Fruit fly (Drosophila melanogaster): ENCODE measurements around the gene CG6125.

CG6125 gene

dm6 chr3R:15408131-15408731 lies 1.4 kb upstream of the CG6125 start, which contains the start of gene Atx2 (continued):
- TF ChIP-seq Hsf (GFP tag; optimal IDR thresholded peaks at IDR 0.05) (peak; percentile 16), shn (GFP tag; optimal IDR thresholded peaks at IDR 0.05) (peak; percentile 23), Tbp (GFP tag; optimal IDR thresholded peaks at IDR 0.05) (no peak), B-H2 (GFP tag; optimal IDR thresholded peaks at IDR 0.05) (no peak), Mes4 (GFP tag; optimal IDR thresholded peaks at IDR 0.05) (no peak), scrt (GFP tag; optimal IDR thresholded peaks at IDR 0.05) (no peak), luna (GFP tag; optimal IDR thresholded peaks at IDR 0.05) (peak; percentile 31), CG30020 (tag; optimal IDR thresholded peaks at IDR 0.05) (peak; percentile 27), CG7928 (GFP tag; optimal IDR thresholded peaks at IDR 0.05) (no peak), Lim3 (GFP tag; IDR thresholded peaks at IDR 0.05) (no peak), pfk (GFP tag; optimal IDR thresholded peaks at IDR 0.05) (no peak), wdn (GFP tag; IDR thresholded peaks at IDR 0.05) (peak; percentile 24; the same call in 1 of the 2 replicates), CG10979 (tag; optimal IDR thresholded peaks at IDR 0.05) (peak; percentile 2), CG12659 (GFP tag; optimal IDR thresholded peaks at IDR 0.05) (peak; percentile 78), fd3F (GFP tag; optimal IDR thresholded peaks at IDR 0.05) (no peak), CG17359 (tag; optimal IDR thresholded peaks at IDR 0.05) (peak; percentile 18), CG10209 (GFP tag; optimal IDR thresholded peaks at IDR 0.05) (peak; percentile 26), CG11723 (GFP tag; optimal IDR thresholded peaks at IDR 0.05) (no peak), CG4404 (GFP tag; IDR thresholded peaks at IDR 0.05) (no peak; the same call in 1 of the 2 replicates), CG34224 (GFP tag; IDR thresholded peaks at IDR 0.05; ENCODE audit: partially characterized antibody) (peak; percentile 93), CG17912 (GFP tag; optimal IDR thresholded peaks at IDR 0.05) (no peak), Lhr (GFP tag; optimal IDR thresholded peaks at IDR 0.05) (peak; percentile 49), nau (GFP tag; optimal IDR thresholded peaks at IDR 0.05) (no peak), sc (optimal IDR thresholded peaks at IDR 0.05) (no peak), sc (GFP tag; optimal IDR thresholded peaks at IDR 0.05) (no peak), so (GFP tag; IDR thresholded peaks at IDR 0.05) (0 out of 3 replicates have a peak, but pooled peaks have one; percentile 9), CG12219 (GFP tag; optimal IDR thresholded peaks at IDR 0.05) (no peak), hkb (optimal IDR thresholded peaks at IDR 0.05) (peak; percentile 3), hkb (GFP tag; IDR thresholded peaks at IDR 0.05) (peak; percentile 32; the same call in 1 of the 2 replicates), CG11560 (tag; IDR thresholded peaks at IDR 0.05) (peak; percentile 100), CG31224 (GFP tag; IDR thresholded peaks at IDR 0.05) (no peak), CG4328 (GFP tag; optimal IDR thresholded peaks at IDR 0.05) (no peak), Taf1 (GFP tag; IDR thresholded peaks at IDR 0.05) (no peak), stwl (tag; optimal IDR thresholded peaks at IDR 0.05) (peak; percentile 89), CG7556 (GFP tag; optimal IDR thresholded peaks at IDR 0.05) (no peak), sqz (GFP tag; optimal IDR thresholded peaks at IDR 0.05) (peak; percentile 53), CG18764 (GFP tag; optimal IDR thresholded peaks at IDR 0.05) (no peak), pan (optimal IDR thresholded peaks at IDR 0.05) (no peak), pan (GFP tag; optimal IDR thresholded peaks at IDR 0.05 in 1 of 2, IDR thresholded peaks at IDR 0.05 in 1 of 2) (peak in 1 of 2 experiments; percentile 7), CG14050 (GFP tag; IDR thresholded peaks at IDR 0.05) (no peak), CG4424 (GFP tag; optimal IDR thresholded peaks at IDR 0.05) (peak; percentile 70), sug (tag; optimal IDR thresholded peaks at IDR 0.05) (peak; percentile 30), ase (GFP tag; IDR thresholded peaks at IDR 0.05) (no peak), onecut (GFP tag; IDR thresholded peaks at IDR 0.05) (peak; percentile 14; the same call in 1 of the 2 replicates), CG18619 (GFP tag; optimal IDR thresholded peaks at IDR 0.05) (peak; percentile 40), sd (tag; optimal IDR thresholded peaks at IDR 0.05) (no peak), prd (optimal IDR thresholded peaks at IDR 0.05) (no peak), prd (GFP tag; IDR thresholded peaks at IDR 0.05) (0 out of 3 replicates have a peak, but pooled peaks have one; percentile 25), CG13123 (GFP tag; optimal IDR thresholded peaks at IDR 0.05) (no peak), B-H1 (GFP tag; IDR thresholded peaks at IDR 0.05) (no peak), Dfd (GFP tag; optimal IDR thresholded peaks at IDR 0.05) (no peak)

Measured in whole organism, embryonic.